1 worm cellular context compared by ENCODE assay signal in genomic region chrIV:7043430-7043829, ce11.
TF ChIP-seq lines count a peak whose summit lies in the region.

No protein-coding gene starts in this region.

TF ChIP-seq in whole organism, young adult, 124 proteins besides CTCF, POLR2A, EP300 and RAD21 (continued from another document):
- TF ChIP-seq Y53G8AR.9 (GFP tag; conservative IDR thresholded peaks at IDR 0.05; lab: Robert Waterston, UW) (peak; percentile 94), nfya-1 (tag; optimal IDR thresholded peaks at IDR 0.05; lab: Kevin White, UChicago; ENCODE audit: borderline replicate concordance, insufficient read depth) (no peak), rcor-1 (GFP tag; IDR thresholded peaks at IDR 0.05; lab: Robert Waterston, UW) (peak; percentile 82), unc-62 (GFP tag; optimal IDR thresholded peaks at IDR 0.05; lab: Kevin White, UChicago) (no peak), F57A8.1 (GFP tag; optimal IDR thresholded peaks at IDR 0.05; lab: Kevin White, UChicago) (no peak), aptf-2 (GFP tag; conservative IDR thresholded peaks at IDR 0.05; lab: Robert Waterston, UW) (no peak), rpc-1 (optimal IDR thresholded peaks at IDR 0.05; lab: Kevin White, UChicago) (no peak), rpc-1 (tag; optimal IDR thresholded peaks at IDR 0.05; lab: Kevin White, UChicago) (no peak), nhr-179 (tag; optimal IDR thresholded peaks at IDR 0.05; lab: Kevin White, UChicago) (no peak), F10E7.11 (tag; optimal IDR thresholded peaks at IDR 0.05; lab: Kevin White, UChicago) (peak; percentile 72), sdz-38 (tag; optimal IDR thresholded peaks at IDR 0.05; lab: Kevin White, UChicago) (no peak), aptf-3 (GFP tag; IDR thresholded peaks at IDR 0.05; lab: Robert Waterston, UW) (no peak), athp-1 (tag; optimal IDR thresholded peaks at IDR 0.05; lab: Kevin White, UChicago) (peak; percentile 55), snpc-3.4 (tag; optimal IDR thresholded peaks at IDR 0.05; lab: Kevin White, UChicago) (peak; percentile 85), atf-7 (tag; optimal IDR thresholded peaks at IDR 0.05; lab: Kevin White, UChicago) (peak; percentile 39), akir-1 (GFP tag; optimal IDR thresholded peaks at IDR 0.05; lab: Kevin White, UChicago) (no peak), him-1 (tag; optimal IDR thresholded peaks at IDR 0.05; lab: Kevin White, UChicago) (peak; percentile 38), bed-1 (GFP tag; IDR thresholded peaks at IDR 0.05; lab: Robert Waterston, UW) (0 out of 2 replicates have a peak, but pooled peaks have one; percentile 72), Y95B8A.8 (GFP tag; IDR thresholded peaks at IDR 0.05; lab: Robert Waterston, UW) (peak; percentile 84), nfya-2 (GFP tag; IDR thresholded peaks at IDR 0.05; lab: Robert Waterston, UW) (0 out of 2 replicates have a peak, but pooled peaks have one; percentile 85), F55B11.4 (tag; optimal IDR thresholded peaks at IDR 0.05; lab: Kevin White, UChicago; ENCODE audit: borderline replicate concordance, insufficient read depth) (no peak), xnd-1 (tag; optimal IDR thresholded peaks at IDR 0.05; lab: Kevin White, UChicago) (peak; percentile 62), K11D2.4 (GFP tag; IDR thresholded peaks at IDR 0.05; lab: Robert Waterston, UW) (no peak), dpff-1 (tag; optimal IDR thresholded peaks at IDR 0.05; lab: Kevin White, UChicago) (no peak), egl-18 (GFP tag; IDR thresholded peaks at IDR 0.05; lab: Robert Waterston, UW) (0 out of 2 replicates have a peak, but pooled peaks have one; percentile 57), ceh-91 (GFP tag; IDR thresholded peaks at IDR 0.05; lab: Robert Waterston, UW) (0 out of 2 replicates have a peak, but pooled peaks have one; percentile 13), ztf-25 (GFP tag; IDR thresholded peaks at IDR 0.05; lab: Robert Waterston, UW) (0 out of 2 replicates have a peak, but pooled peaks have one; percentile 28), tbx-9 (tag; optimal IDR thresholded peaks at IDR 0.05; lab: Kevin White, UChicago; ENCODE audit: borderline replicate concordance) (no peak), mxl-1 (tag; optimal IDR thresholded peaks at IDR 0.05; lab: Kevin White, UChicago) (no peak), ztf-3 (GFP tag; optimal IDR thresholded peaks at IDR 0.05; lab: Kevin White, UChicago) (no peak), ztf-28 (GFP tag; IDR thresholded peaks at IDR 0.05; lab: Robert Waterston, UW) (no peak), hmg-20 (GFP tag; IDR thresholded peaks at IDR 0.05; lab: Robert Waterston, UW) (0 out of 2 replicates have a peak, but pooled peaks have one; percentile 17), B0035.1 (tag; optimal IDR thresholded peaks at IDR 0.05; lab: Kevin White, UChicago) (no peak), ztf-18 (tag; optimal IDR thresholded peaks at IDR 0.05; lab: Kevin White, UChicago) (peak; percentile 56), F49E8.2 (tag; optimal IDR thresholded peaks at IDR 0.05; lab: Kevin White, UChicago; ENCODE audit: insufficient read depth) (peak; percentile 87), die-1 (tag; optimal IDR thresholded peaks at IDR 0.05; lab: Kevin White, UChicago) (peak; percentile 28), tlf-1 (GFP tag; optimal IDR thresholded peaks at IDR 0.05; lab: Kevin White, UChicago) (peak; percentile 42), lin-35 (GFP tag; optimal IDR thresholded peaks at IDR 0.05; lab: Kevin White, UChicago) (peak in 1 of 3 experiments; percentile 4), lsl-1 (GFP tag; optimal IDR thresholded peaks at IDR 0.05; lab: Kevin White, UChicago) (peak; percentile 31), nfyb-1 (GFP tag; IDR thresholded peaks at IDR 0.05; lab: Robert Waterston, UW) (no peak), hlh-12 (tag; optimal IDR thresholded peaks at IDR 0.05; lab: Kevin White, UChicago) (no peak), cebp-1 (GFP tag; IDR thresholded peaks at IDR 0.05; lab: Robert Waterston, UW) (no peak), cebp-1 (tag; optimal IDR thresholded peaks at IDR 0.05; lab: Kevin White, UChicago) (peak; percentile 55), ekl-4 (GFP tag; IDR thresholded peaks at IDR 0.05; lab: Robert Waterston, UW) (peak; percentile 91), F33H1.4 (GFP tag; IDR thresholded peaks at IDR 0.05; lab: Robert Waterston, UW) (peak; percentile 50), chd-7 (tag; optimal IDR thresholded peaks at IDR 0.05; lab: Kevin White, UChicago) (peak; percentile 72), hmg-1.2 (GFP tag; IDR thresholded peaks at IDR 0.05; lab: Robert Waterston, UW) (peak; percentile 39; the same call in 1 of the 2 replicates), K12H6.12 (tag; optimal IDR thresholded peaks at IDR 0.05; lab: Kevin White, UChicago) (no peak), madf-3 (GFP tag; IDR thresholded peaks at IDR 0.05; lab: Robert Waterston, UW) (peak; percentile 69; the same call in 1 of the 2 replicates), nhr-80 (tag; optimal IDR thresholded peaks at IDR 0.05; lab: Kevin White, UChicago) (no peak), rec-8 (tag; optimal IDR thresholded peaks at IDR 0.05; lab: Kevin White, UChicago) (peak; percentile 30 to 60), lin-40 (tag; optimal IDR thresholded peaks at IDR 0.05; lab: Kevin White, UChicago) (no peak), ztf-26 (tag; optimal IDR thresholded peaks at IDR 0.05; lab: Kevin White, UChicago) (no peak), C06A6.2 (GFP tag; conservative IDR thresholded peaks at IDR 0.05; lab: Robert Waterston, UW) (no peak), hrde-1 (tag; optimal IDR thresholded peaks at IDR 0.05; lab: Kevin White, UChicago; ENCODE audit: borderline replicate concordance) (peak; percentile 96)
